Fruit fly (Drosophila melanogaster): Measurements from ENCODE around the gene viaf.

The viaf gene

dm6 chr3L:12002321-12003248 lies 9.6 kb upstream of the viaf start, which contains the start of the genes Pop2 and CG6928 (continued):
- peak; percentile 58 for TF ChIP-seq CG8089 (GFP tag; optimal IDR thresholded peaks at IDR 0.05)
- peak; percentile 79 for TF ChIP-seq Hmr (GFP tag; optimal IDR thresholded peaks at IDR 0.05)
- TF ChIP-seq CG12104 (GFP tag; optimal IDR thresholded peaks at IDR 0.05): peak; percentile 49
- TF ChIP-seq CG13775 (GFP tag; optimal IDR thresholded peaks at IDR 0.05): peak; percentile 72
- TF ChIP-seq dimm (GFP tag; IDR thresholded peaks at IDR 0.05): no peak
- TF ChIP-seq Dbx (GFP tag; IDR thresholded peaks at IDR 0.05): peak; percentile 86
- peak; percentile 60 for TF ChIP-seq ssp (GFP tag; IDR thresholded peaks at IDR 0.05)
- TF ChIP-seq Rfx (GFP tag; IDR thresholded peaks at IDR 0.05): peak; percentile 82
- peak; percentile 72 for TF ChIP-seq CG9817 (tag; optimal IDR thresholded peaks at IDR 0.05)
- TF ChIP-seq Sin3A (optimal IDR thresholded peaks at IDR 0.05): peak; percentile 99
- peak; percentile 72 for TF ChIP-seq CG11398 (GFP tag; optimal IDR thresholded peaks at IDR 0.05)
- TF ChIP-seq CG1792 (GFP tag; optimal IDR thresholded peaks at IDR 0.05): peak; percentile 66
- peak; percentile 2 for TF ChIP-seq gcm2 (GFP tag; optimal IDR thresholded peaks at IDR 0.05)
- peak; percentile 71 for TF ChIP-seq zen (tag; optimal IDR thresholded peaks at IDR 0.05)
- TF ChIP-seq Bgb (GFP tag; IDR thresholded peaks at IDR 0.05; ENCODE audit: partially characterized antibody): peak; percentile 83
- TF ChIP-seq wek (GFP tag; optimal IDR thresholded peaks at IDR 0.05): no peak
- peak; percentile 62 for TF ChIP-seq Neu2 (GFP tag; optimal IDR thresholded peaks at IDR 0.05; ENCODE audit: borderline replicate concordance)
- peak; percentile 57; the same call in 1 of the 2 replicates for TF ChIP-seq CG42726 (GFP tag; IDR thresholded peaks at IDR 0.05; ENCODE audit: partially characterized antibody)
- peak; percentile 81 for TF ChIP-seq CG12155 (GFP tag; optimal IDR thresholded peaks at IDR 0.05)
- TF ChIP-seq BEAF-32 (GFP tag; optimal IDR thresholded peaks at IDR 0.05): peak; percentile 93
- TF ChIP-seq CG3065 (GFP tag; optimal IDR thresholded peaks at IDR 0.05): no peak
- no peak for TF ChIP-seq TFAM (GFP tag; optimal IDR thresholded peaks at IDR 0.05)
- TF ChIP-seq CG12769 (tag; optimal IDR thresholded peaks at IDR 0.05): no peak
- peak; percentile 70 for TF ChIP-seq crc (GFP tag; optimal IDR thresholded peaks at IDR 0.05)
- TF ChIP-seq CG31365 (tag; optimal IDR thresholded peaks at IDR 0.05): peak; percentile 9
- no peak for TF ChIP-seq lov (optimal IDR thresholded peaks at IDR 0.05)
- no peak for TF ChIP-seq lov (GFP tag; IDR thresholded peaks at IDR 0.05)
- peak; percentile 76 for TF ChIP-seq vnd (GFP tag; IDR thresholded peaks at IDR 0.05; ENCODE audit: partially characterized antibody)
- TF ChIP-seq ewg (GFP tag; optimal IDR thresholded peaks at IDR 0.05): peak; percentile 87
- TF ChIP-seq CG30431 (GFP tag; optimal IDR thresholded peaks at IDR 0.05): peak; percentile 52
- TF ChIP-seq dmrt99B (tag; optimal IDR thresholded peaks at IDR 0.05): no peak
- peak; percentile 64 for TF ChIP-seq az2 (GFP tag; optimal IDR thresholded peaks at IDR 0.05)
- TF ChIP-seq CG12659 (GFP tag; optimal IDR thresholded peaks at IDR 0.05): peak; percentile 92
- 0 out of 3 replicates have a peak, but pooled peaks have one; percentile 21 for TF ChIP-seq CG3726 (GFP tag; IDR thresholded peaks at IDR 0.05)
- TF ChIP-seq CG33557 (GFP tag; optimal IDR thresholded peaks at IDR 0.05): peak; percentile 29
- peak; percentile 83 for TF ChIP-seq CG13624 (GFP tag; optimal IDR thresholded peaks at IDR 0.05)
- peak; percentile 79; the same call in 2 of the 3 replicates for TF ChIP-seq ken (GFP tag; IDR thresholded peaks at IDR 0.05)
- TF ChIP-seq Gug (GFP tag; IDR thresholded peaks at IDR 0.05): peak; percentile 75
- no peak for TF ChIP-seq CG7745 (tag; optimal IDR thresholded peaks at IDR 0.05)
- TF ChIP-seq CG1024 (GFP tag; IDR thresholded peaks at IDR 0.05): 0 out of 2 replicates have a peak, but pooled peaks have one; percentile 9
- TF ChIP-seq hb (GFP tag; IDR thresholded peaks at IDR 0.05; ENCODE audit: partially characterized antibody): peak; percentile 62; the same call in 1 of the 3 replicates
- TF ChIP-seq nmo (GFP tag; optimal IDR thresholded peaks at IDR 0.05): peak; percentile 84
- peak in 1 of 2 experiments; percentile 53 for TF ChIP-seq insv (GFP tag; optimal IDR thresholded peaks at IDR 0.05)
- TF ChIP-seq her (GFP tag; optimal IDR thresholded peaks at IDR 0.05): peak; percentile 76
- peak; percentile 80 for TF ChIP-seq HmgZ (tag; optimal IDR thresholded peaks at IDR 0.05)
- peak; percentile 85 for TF ChIP-seq Hsf (GFP tag; optimal IDR thresholded peaks at IDR 0.05)
- peak; percentile 63; the same call in 1 of the 2 replicates for TF ChIP-seq CG14014 (GFP tag; IDR thresholded peaks at IDR 0.05)
- TF ChIP-seq HLH54F (GFP tag; optimal IDR thresholded peaks at IDR 0.05): peak; percentile 91

Measured in whole organism, embryonic.